Worm (Caenorhabditis elegans) whole organism, early embryonic: Measurements from ENCODE around the gene egl-4.

Source experiments
- B0310.2 ChIP-seq: sonication (generic microtip); optimal IDR thresholded peaks from 2 replicates; lab custom pipeline; 2016; ENCODE audit warnings: mild to moderate bottlenecking, missing genetic modification characterization, missing compliant biosample characterization
- F13C5.2 ChIP-seq: sonication (generic microtip); optimal IDR thresholded peaks from 2 replicates; lab custom pipeline; 2017; ENCODE audit warnings: mild to moderate bottlenecking, missing genetic modification characterization, inconsistent platforms, missing compliant biosample characterization
- aly-1 ChIP-seq: sonication (generic microtip); optimal IDR thresholded peaks from 2 replicates; lab custom pipeline; 2016; ENCODE audit warnings: missing genetic modification characterization, missing compliant biosample characterization
- ama-1 ChIP-seq: fragments of 150-350 bp; optimal IDR thresholded peaks from 2 replicates; lab custom pipeline; 2014
- ceh-13 ChIP-seq: fragments of 200-800 bp; sonication (Bioruptor generic); optimal IDR thresholded peaks from 2 replicates; lab custom pipeline; 2018; ENCODE audit warnings: mild to moderate bottlenecking, missing genetic modification characterization, missing compliant biosample characterization
- ceh-36 ChIP-seq: sonication (generic microtip); optimal IDR thresholded peaks from 2 replicates; lab custom pipeline; 2016; ENCODE audit warnings: missing genetic modification characterization, inconsistent platforms, missing compliant biosample characterization
- ets-7 ChIP-seq: sonication (generic microtip); optimal IDR thresholded peaks from 2 replicates; lab custom pipeline; 2016; ENCODE audit warnings: missing genotype, missing genetic modification characterization, missing compliant biosample characterization
- flt-1 ChIP-seq: fragments of 200-800 bp; sonication (Bioruptor generic); IDR thresholded peaks from 2 replicates; pipeline ENCODE4 v1.3.6; 2022; ENCODE audit warnings: missing genetic modification characterization, missing compliant biosample characterization
- hmbx-1 ChIP-seq: sonication (generic microtip); optimal IDR thresholded peaks from 2 replicates; lab custom pipeline; 2016; ENCODE audit warnings: mild to moderate bottlenecking, missing genetic modification characterization, missing compliant biosample characterization
- hmg-4 ChIP-seq: fragments of 200-800 bp; sonication (Bioruptor generic); optimal IDR thresholded peaks from 2 replicates; lab custom pipeline; 2018; ENCODE audit warnings: mild to moderate bottlenecking, missing genetic modification characterization, missing compliant biosample characterization
- hnd-1 ChIP-seq: sonication (generic microtip); optimal IDR thresholded peaks from 2 replicates; lab custom pipeline; 2016; ENCODE audit warnings: missing genetic modification characterization, missing compliant biosample characterization
- pes-1 ChIP-seq: fragments of 200-800 bp; sonication (Bioruptor generic); IDR thresholded peaks from 2 replicates; pipeline ENCODE4 v1.3.6; 2022; ENCODE audit warnings: missing genetic modification reagents, missing genetic modification characterization, missing compliant biosample characterization
- scrt-1 ChIP-seq: fragments of 200-800 bp; sonication (Bioruptor generic); IDR thresholded peaks from 2 replicates; pipeline ENCODE4 v1.3.6; 2022; ENCODE audit warnings: missing genetic modification characterization, missing compliant biosample characterization
- sea-1 ChIP-seq: fragments of 200-800 bp; sonication (Bioruptor generic); conservative IDR thresholded peaks from 2 replicates; pipeline ENCODE4 v1.3.6; 2022; ENCODE audit warnings: missing genetic modification characterization, missing compliant biosample characterization
- tbx-11 ChIP-seq: fragments of 200-800 bp; sonication (Bioruptor generic); IDR thresholded peaks from 2 replicates; pipeline ENCODE4 v1.3.6; 2022; ENCODE audit warnings: missing genetic modification characterization, missing compliant biosample characterization
- tbx-37 ChIP-seq: fragments of 200-800 bp; sonication (Bioruptor generic); conservative IDR thresholded peaks from 2 replicates; pipeline ENCODE4 v1.3.6; 2022; ENCODE audit warnings: missing genetic modification reagents, missing genetic modification characterization, missing compliant biosample characterization
- tra-4 ChIP-seq: sonication (generic microtip); optimal IDR thresholded peaks from 2 replicates; lab custom pipeline; 2017; ENCODE audit warnings: missing genetic modification characterization, missing compliant biosample characterization

Gene egl-4

ce11 chrIV:1857866-1858271, 10.0 kb downstream of the egl-4 start:
- TF ChIP-seq hmbx-1 (tag; lab: Kevin White, UChicago): no peak
- TF ChIP-seq scrt-1 (GFP tag; lab: Robert Waterston, UW): no peak
- TF ChIP-seq B0310.2 (tag; lab: Kevin White, UChicago): no peak
- no peak for TF ChIP-seq hnd-1
- TF ChIP-seq ceh-13 (GFP tag; lab: Kevin White, UChicago): no peak
- no peak for TF ChIP-seq tbx-37 (GFP tag; lab: Robert Waterston, UW)
- no peak for TF ChIP-seq tbx-11 (GFP tag; lab: Robert Waterston, UW)
- TF ChIP-seq ets-7 (tag; lab: Kevin White, UChicago): no peak
- no peak for TF ChIP-seq F13C5.2 (tag; lab: Kevin White, UChicago)

ce11 chrIV:1859365-1859982, 11.6 kb downstream of the egl-4 start:
- no peak for TF ChIP-seq ceh-36 (tag; lab: Kevin White, UChicago)
- no peak for TF ChIP-seq scrt-1 (GFP tag; lab: Robert Waterston, UW)
- TF ChIP-seq tbx-37 (GFP tag; lab: Robert Waterston, UW): no peak
- no peak for TF ChIP-seq ets-7 (tag; lab: Kevin White, UChicago)
- TF ChIP-seq hnd-1: no peak
- TF ChIP-seq hmbx-1 (tag; lab: Kevin White, UChicago): no peak
- TF ChIP-seq F13C5.2 (tag; lab: Kevin White, UChicago): no peak
- TF ChIP-seq aly-1 (tag; lab: Kevin White, UChicago): no peak
- no peak for TF ChIP-seq sea-1 (GFP tag; lab: Robert Waterston, UW)
- TF ChIP-seq flt-1 (GFP tag; lab: Robert Waterston, UW): no peak
- TF ChIP-seq pes-1 (GFP tag; lab: Robert Waterston, UW): no peak
- no peak for TF ChIP-seq ceh-13 (GFP tag; lab: Kevin White, UChicago)
- TF ChIP-seq B0310.2 (tag; lab: Kevin White, UChicago): no peak
- no peak for TF ChIP-seq ama-1
- TF ChIP-seq tra-4 (tag; lab: Kevin White, UChicago): no peak
- TF ChIP-seq tbx-11 (GFP tag; lab: Robert Waterston, UW): no peak
- TF ChIP-seq hmg-4 (GFP tag; lab: Kevin White, UChicago): no peak

ce11 chrIV:1860965-1861364, 13.1 kb downstream of the egl-4 start:
- TF ChIP-seq ets-7 (tag; lab: Kevin White, UChicago) (no peak), hmbx-1 (tag; lab: Kevin White, UChicago) (no peak), sea-1 (GFP tag; lab: Robert Waterston, UW) (no peak), ceh-13 (GFP tag; lab: Kevin White, UChicago) (no peak), pes-1 (GFP tag; lab: Robert Waterston, UW) (no peak), hmg-4 (GFP tag; lab: Kevin White, UChicago) (no peak), scrt-1 (GFP tag; lab: Robert Waterston, UW) (no peak), tra-4 (tag; lab: Kevin White, UChicago) (no peak)

DNA sequence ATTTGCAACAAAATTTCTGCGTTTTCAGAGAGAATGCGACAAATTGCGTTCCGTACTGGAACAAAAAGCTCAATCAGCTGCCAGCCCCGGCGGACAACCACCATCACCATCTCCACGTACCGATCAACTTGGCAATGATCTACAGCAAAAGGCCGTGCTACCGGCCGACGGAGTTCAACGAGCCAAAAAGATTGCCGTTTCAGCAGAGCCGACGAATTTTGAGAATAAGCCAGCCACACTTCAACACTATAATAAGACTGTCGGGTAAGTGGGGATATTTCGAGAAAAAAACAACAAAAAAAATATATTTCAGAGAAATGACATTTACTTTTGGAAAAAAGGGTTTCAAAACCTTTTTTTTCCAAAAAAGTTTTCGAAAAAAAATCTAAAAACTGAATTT, 14.8 kb downstream of the egl-4 start:
- TF ChIP-seq sea-1 (GFP tag; lab: Robert Waterston, UW) (no peak), hmg-4 (GFP tag; lab: Kevin White, UChicago) (no peak), tra-4 (tag; lab: Kevin White, UChicago) (no peak), scrt-1 (GFP tag; lab: Robert Waterston, UW) (no peak), F13C5.2 (tag; lab: Kevin White, UChicago) (no peak), hmbx-1 (tag; lab: Kevin White, UChicago) (no peak), hnd-1 (no peak), ceh-36 (tag; lab: Kevin White, UChicago) (no peak), pes-1 (GFP tag; lab: Robert Waterston, UW) (no peak), aly-1 (tag; lab: Kevin White, UChicago) (no peak), flt-1 (GFP tag; lab: Robert Waterston, UW) (no peak), ama-1 (no peak), ets-7 (tag; lab: Kevin White, UChicago) (no peak)

ce11 chrIV:1866863-1867262, 19.0 kb downstream of the egl-4 start:
- TF ChIP-seq hmg-4 (GFP tag; lab: Kevin White, UChicago): no peak
- TF ChIP-seq ceh-13 (GFP tag; lab: Kevin White, UChicago): no peak
- TF ChIP-seq hmbx-1 (tag; lab: Kevin White, UChicago): no peak
- TF ChIP-seq sea-1 (GFP tag; lab: Robert Waterston, UW): no peak
- TF ChIP-seq B0310.2 (tag; lab: Kevin White, UChicago): no peak
- no peak for TF ChIP-seq pes-1 (GFP tag; lab: Robert Waterston, UW)
- TF ChIP-seq hnd-1: no peak
- no peak for TF ChIP-seq ceh-36 (tag; lab: Kevin White, UChicago)
- no peak for TF ChIP-seq tbx-37 (GFP tag; lab: Robert Waterston, UW)
- no peak for TF ChIP-seq tbx-11 (GFP tag; lab: Robert Waterston, UW)
- TF ChIP-seq scrt-1 (GFP tag; lab: Robert Waterston, UW): no peak
- TF ChIP-seq tra-4 (tag; lab: Kevin White, UChicago): no peak

ce11 chrIV:1867915-1868619, 20.2 kb downstream of the egl-4 start:
- TF ChIP-seq F13C5.2 (tag; lab: Kevin White, UChicago): no peak
- no peak for TF ChIP-seq scrt-1 (GFP tag; lab: Robert Waterston, UW)
- TF ChIP-seq ceh-36 (tag; lab: Kevin White, UChicago): no peak
- no peak for TF ChIP-seq tra-4 (tag; lab: Kevin White, UChicago)
- TF ChIP-seq hnd-1: no peak
- no peak for TF ChIP-seq B0310.2 (tag; lab: Kevin White, UChicago)

DNA sequence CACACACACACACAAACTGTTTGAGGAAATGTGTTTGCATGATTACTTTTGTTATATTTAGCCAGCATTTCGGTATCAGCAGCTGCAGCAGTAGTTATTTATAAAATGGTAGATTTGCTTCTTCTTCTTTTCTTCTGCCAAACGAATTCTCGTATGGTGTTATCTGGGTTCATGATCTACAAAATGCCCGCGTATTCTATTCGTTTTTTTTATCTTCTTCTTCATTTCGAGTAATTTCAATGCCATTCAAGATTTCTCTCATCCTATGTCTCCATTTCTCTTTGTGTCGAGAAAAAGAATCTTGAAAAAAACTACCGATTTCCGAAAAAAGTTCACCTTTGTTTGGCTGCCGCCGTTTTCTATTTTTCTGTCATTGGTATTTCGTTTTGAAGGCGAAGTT, 21.1 kb downstream of the egl-4 start:
- TF ChIP-seq ets-7 (tag; lab: Kevin White, UChicago) (no peak), ceh-13 (GFP tag; lab: Kevin White, UChicago) (no peak)
